Fruit fly (Drosophila melanogaster) whole organism, embryonic: ENCODE results near the gene IRSp53.

Source experiments
- Atf3 ChIP-seq: fragments of 200-800 bp; sonication (Bioruptor generic); optimal IDR thresholded peaks from 3 replicates; lab custom pipeline; 2016; ENCODE audit warnings: missing biosample characterization, missing genetic modification characterization
- Awh ChIP-seq: fragments of 200-800 bp; sonication (Bioruptor generic); IDR thresholded peaks from 2 replicates; pipeline ENCODE4, ENCODE4 v1.3.6; 2022; ENCODE audit warnings: missing biosample characterization, missing genetic modification characterization
- CG1024 ChIP-seq: fragments of 200-800 bp; sonication (Bioruptor generic); IDR thresholded peaks from 2 replicates; pipeline ENCODE4 v1.3.6; 2022; ENCODE audit warnings: missing biosample characterization, missing genetic modification characterization
- CG11247 ChIP-seq: fragments of 200-800 bp; sonication (Bioruptor generic); IDR thresholded peaks from 2 replicates; pipeline ENCODE4 v1.3.6; 2022; ENCODE audit warnings: missing biosample characterization, missing genetic modification characterization
- CG12744 ChIP-seq: fragments of 200-800 bp; sonication (Bioruptor generic); optimal IDR thresholded peaks from 2 replicates; lab custom pipeline; 2016; ENCODE audit warnings: missing biosample characterization, missing genetic modification characterization
- CG14050 ChIP-seq: fragments of 200-800 bp; sonication (Bioruptor generic); IDR thresholded peaks from 3 replicates; pipeline ENCODE4 v1.3.6; 2022; ENCODE audit warnings: missing biosample characterization, missing genetic modification characterization
- CG14667 ChIP-seq: fragments of 200-800 bp; sonication (Bioruptor generic); IDR thresholded peaks from 2 replicates; pipeline ENCODE4 v1.3.6; 2022; ENCODE audit warnings: missing biosample characterization, missing genetic modification characterization
- CG15269 ChIP-seq: fragments of 200-800 bp; sonication (Bioruptor generic); optimal IDR thresholded peaks from 2 replicates; lab custom pipeline; 2018; ENCODE audit warnings: missing biosample characterization, mild to moderate bottlenecking, missing genetic modification characterization, moderate library complexity
- CG17186 ChIP-seq: fragments of 200-800 bp; sonication (Bioruptor generic); optimal IDR thresholded peaks from 3 replicates; lab custom pipeline; 2017; ENCODE audit warnings: missing biosample characterization, missing genetic modification reagents, missing genetic modification characterization
- CG17328 ChIP-seq: fragments of 200-800 bp; sonication (Bioruptor generic); IDR thresholded peaks from 2 replicates; pipeline ENCODE4 v1.3.6; 2022; ENCODE audit warnings: missing biosample characterization, missing genetic modification characterization
- CG31441 ChIP-seq: fragments of 200-800 bp; sonication (Bioruptor generic); IDR thresholded peaks from 2 replicates; pipeline ENCODE4 v1.3.6; 2022; ENCODE audit warnings: missing biosample characterization, missing genetic modification characterization
- CG32532 ChIP-seq: fragments of 200-800 bp; sonication (Bioruptor generic); IDR thresholded peaks from 2 replicates; pipeline ENCODE4 v1.3.6; 2022; ENCODE audit warnings: missing biosample characterization, missing genetic modification characterization
- CG4360 ChIP-seq: fragments of 200-800 bp; sonication (Bioruptor generic); IDR thresholded peaks from 2 replicates; pipeline ENCODE4 v1.3.6; 2022; ENCODE audit warnings: missing biosample characterization, missing genetic modification characterization
- CG4617 ChIP-seq: fragments of 200-800 bp; sonication (Bioruptor generic); optimal IDR thresholded peaks from 3 replicates; lab custom pipeline; 2016; ENCODE audit warnings: missing biosample characterization, missing genetic modification characterization, borderline replicate concordance
- CG4854 ChIP-seq: fragments of 200-800 bp; sonication (Bioruptor generic); optimal IDR thresholded peaks from 2 replicates; lab custom pipeline; 2016; ENCODE audit warnings: missing biosample characterization, missing genetic modification characterization, inconsistent platforms
- CG6689 ChIP-seq: fragments of 200-800 bp; sonication (Bioruptor generic); IDR thresholded peaks from 2 replicates; pipeline ENCODE4 v1.3.6; 2022; ENCODE audit warnings: missing biosample characterization, missing genetic modification characterization
- CG8359 ChIP-seq: fragments of 200-800 bp; sonication (Bioruptor generic); optimal IDR thresholded peaks from 2 replicates; lab custom pipeline; 2017; ENCODE audit warnings: missing biosample characterization, mild to moderate bottlenecking, missing genetic modification characterization, borderline replicate concordance
- CG8765 ChIP-seq: fragments of 200-800 bp; sonication (Bioruptor generic); IDR thresholded peaks from 2 replicates; pipeline ENCODE4 v1.3.6; 2022; ENCODE audit warnings: missing biosample characterization, missing genetic modification characterization
- CG8944 ChIP-seq: fragments of 200-800 bp; sonication (Bioruptor generic); optimal IDR thresholded peaks from 3 replicates; lab custom pipeline; 2016; ENCODE audit warnings: missing biosample characterization, missing genetic modification characterization
- CG9797 ChIP-seq: fragments of 200-800 bp; sonication (Bioruptor generic); optimal IDR thresholded peaks from 3 replicates; lab custom pipeline; 2018; ENCODE audit warnings: missing biosample characterization, mild to moderate bottlenecking, missing genetic modification characterization
- CG9817 ChIP-seq: fragments of 200-800 bp; sonication (Bioruptor generic); optimal IDR thresholded peaks from 2 replicates; lab custom pipeline; 2018; ENCODE audit warnings: missing biosample characterization, mild to moderate bottlenecking, missing genetic modification characterization, moderate library complexity
- CG9876 ChIP-seq: fragments of 200-800 bp; sonication (Bioruptor generic); optimal IDR thresholded peaks from 2 replicates; lab custom pipeline; 2016; ENCODE audit warnings: missing biosample characterization, missing genetic modification characterization
- CoRest ChIP-seq: fragments of 200-800 bp; sonication (Bioruptor generic); optimal IDR thresholded peaks from 3 replicates; lab custom pipeline; 2018; ENCODE audit warnings: missing biosample characterization, mild to moderate bottlenecking, missing genetic modification characterization, moderate library complexity
- CrebB ChIP-seq: fragments of 200-800 bp; sonication (Bioruptor generic); optimal IDR thresholded peaks from 3 replicates; lab custom pipeline; 2018; ENCODE audit warnings: missing biosample characterization, mild to moderate bottlenecking, missing genetic modification characterization
- Ets65A ChIP-seq: fragments of 200-800 bp; sonication (Bioruptor generic); peaks from one replicate; lab custom pipeline; 2016; ENCODE audit warnings: missing biosample characterization, missing genetic modification characterization
- MBD-R2 ChIP-seq: fragments of 200-800 bp; sonication (Bioruptor generic); IDR thresholded peaks from 2 replicates; pipeline ENCODE4 v1.3.6; 2022; ENCODE audit warnings: missing biosample characterization, missing genetic modification characterization
- Med ChIP-seq: fragments of 200-800 bp; sonication (Bioruptor generic); peaks from one replicate; lab custom pipeline; 2016; ENCODE audit warnings: missing biosample characterization, missing genetic modification characterization, mild to moderate bottlenecking, inconsistent platforms, moderate library complexity
- Ptx1 ChIP-seq: fragments of 200-800 bp; sonication (Bioruptor generic); IDR thresholded peaks from 2 replicates; pipeline ENCODE4 v1.3.6; 2022; ENCODE audit warnings: missing biosample characterization, missing genetic modification characterization
- Rfx ChIP-seq: fragments of 200-800 bp; sonication (Bioruptor generic); IDR thresholded peaks from 2 replicates; pipeline ENCODE4 v1.3.6; 2022; ENCODE audit warnings: missing biosample characterization, missing genetic modification characterization
- Sox102F ChIP-seq: fragments of 200-800 bp; sonication (Bioruptor generic); optimal IDR thresholded peaks from 2 replicates; lab custom pipeline; 2018; ENCODE audit warnings: missing biosample characterization, mild to moderate bottlenecking, missing genetic modification characterization, moderate library complexity
- Stat92E ChIP-seq, 3 experiments: fragments of >200 bp in 2 of 3; fragments of 200-800 bp in 1 of 3; sonication (Bioruptor generic) in 1 of 3; optimal IDR thresholded peaks; 2 replicates each; lab custom pipeline; 2017 to 2019; ENCODE audit warnings: missing biosample characterization in 3 of 3, missing genetic modification characterization in 3 of 3, mild to moderate bottlenecking in 1 of 3, moderate library complexity in 1 of 3
- Vsx1 ChIP-seq: fragments of 200-800 bp; sonication (Bioruptor generic); optimal IDR thresholded peaks from 2 replicates; lab custom pipeline; 2017; ENCODE audit warnings: missing biosample characterization, mild to moderate bottlenecking, missing genetic modification characterization, missing genetic modification reagents
- Xbp1 ChIP-seq: fragments of 200-800 bp; sonication (Bioruptor generic); optimal IDR thresholded peaks from 3 replicates; lab custom pipeline; 2016; ENCODE audit warnings: missing biosample characterization, mild to moderate bottlenecking, missing genetic modification characterization
- bcd ChIP-seq: fragments of 200-800 bp; sonication (Bioruptor generic); optimal IDR thresholded peaks from 2 replicates; lab custom pipeline; 2017; ENCODE audit warnings: missing biosample characterization, mild to moderate bottlenecking, missing genetic modification characterization
- chif ChIP-seq, 2 experiments: fragments of 200-800 bp; sonication (Bioruptor generic); optimal IDR thresholded peaks; 3 replicates each; lab custom pipeline; 2016; ENCODE audit warnings: missing biosample characterization in 2 of 2, missing genetic modification characterization in 2 of 2
- ci ChIP-seq: fragments of 200-800 bp; sonication (Bioruptor generic); IDR thresholded peaks from 3 replicates; pipeline ENCODE4 v1.3.6; 2022; ENCODE audit warnings: missing biosample characterization, missing genetic modification characterization
- crp ChIP-seq, 2 experiments: fragments of 200-800 bp; sonication (Bioruptor generic); optimal IDR thresholded peaks; 2 replicates in 1 of 2; 3 replicates in 1 of 2; lab custom pipeline; 2017; ENCODE audit warnings: missing biosample characterization in 2 of 2, missing genetic modification characterization in 2 of 2, mild to moderate bottlenecking in 1 of 2, moderate library complexity in 1 of 2
- esg ChIP-seq: fragments of 200-800 bp; sonication (Bioruptor generic); conservative IDR thresholded peaks from 2 replicates; pipeline ENCODE4 v1.3.6; 2022; ENCODE audit warnings: missing biosample characterization, missing genetic modification characterization
- kay ChIP-seq: fragments of 200-800 bp; sonication (Bioruptor generic); optimal IDR thresholded peaks from 2 replicates; lab custom pipeline; 2016; ENCODE audit warnings: missing biosample characterization, missing genetic modification characterization
- klu ChIP-seq: fragments of 200-800 bp; sonication (Bioruptor generic); IDR thresholded peaks from 2 replicates; pipeline ENCODE4 v1.3.6; 2022; ENCODE audit warnings: missing biosample characterization, missing genetic modification characterization
- lmd ChIP-seq: fragments of 200-800 bp; sonication (Bioruptor generic); IDR thresholded peaks from 2 replicates; pipeline ENCODE4 v1.3.6; 2022; ENCODE audit warnings: missing biosample characterization, missing genetic modification characterization
- pan ChIP-seq, 4 experiments: fragments of >200 bp in 3 of 4; fragments of 200-800 bp in 1 of 4; sonication (Bioruptor generic) in 1 of 4; optimal IDR thresholded peaks in 3 of 4; IDR thresholded peaks in 1 of 4; 2 replicates each; pipeline versions ENCODE4 v1.3.6 to Lab custom; 2017 to 2022; ENCODE audit warnings: missing biosample characterization in 2 of 4, missing genetic modification characterization in 2 of 4, mixed read lengths in 1 of 4
- prd ChIP-seq, 3 experiments: fragments of >200 bp in 2 of 3; fragments of 200-800 bp in 1 of 3; sonication (Bioruptor generic) in 1 of 3; optimal IDR thresholded peaks in 2 of 3; IDR thresholded peaks in 1 of 3; 2 replicates in 2 of 3; 3 replicates in 1 of 3; pipeline versions ENCODE4 v1.3.6 to Lab custom; 2017 to 2022; ENCODE audit warnings: missing biosample characterization in 1 of 3, missing genetic modification characterization in 1 of 3
- row ChIP-seq: fragments of 200-800 bp; sonication (Bioruptor generic); IDR thresholded peaks from 3 replicates; pipeline ENCODE4 v1.3.6; 2022; ENCODE audit warnings: missing biosample characterization, missing genetic modification characterization
- sima ChIP-seq: fragments of 200-800 bp; sonication (Bioruptor generic); optimal IDR thresholded peaks from 2 replicates; lab custom pipeline; 2016; ENCODE audit warnings: missing biosample characterization, missing genetic modification characterization
- sob ChIP-seq: fragments of 200-800 bp; sonication (Bioruptor generic); IDR thresholded peaks from 2 replicates; pipeline ENCODE4 v1.3.6; 2022; ENCODE audit warnings: missing biosample characterization, missing genetic modification characterization
- ssp ChIP-seq: fragments of 200-800 bp; sonication (Bioruptor generic); IDR thresholded peaks from 2 replicates; pipeline ENCODE4 v1.3.6; 2022; ENCODE audit warnings: missing biosample characterization, missing genetic modification characterization
- tap ChIP-seq: fragments of 200-800 bp; optimal IDR thresholded peaks from 3 replicates; lab custom pipeline; 2019; ENCODE audit warnings: missing biosample characterization, mild to moderate bottlenecking, missing genetic modification characterization, moderate library complexity
- tgo ChIP-seq: fragments of 200-800 bp; sonication (Bioruptor generic); IDR thresholded peaks from 3 replicates; pipeline ENCODE4 v1.3.6; 2022; ENCODE audit warnings: missing biosample characterization, missing genetic modification characterization
- tna ChIP-seq: fragments of 200-800 bp; sonication (Bioruptor generic); IDR thresholded peaks from 2 replicates; pipeline ENCODE4 v1.3.6; 2022; ENCODE audit warnings: missing biosample characterization, missing genetic modification characterization; ENCODE audit not compliant: partially characterized antibody

IRSp53 gene

DNA sequence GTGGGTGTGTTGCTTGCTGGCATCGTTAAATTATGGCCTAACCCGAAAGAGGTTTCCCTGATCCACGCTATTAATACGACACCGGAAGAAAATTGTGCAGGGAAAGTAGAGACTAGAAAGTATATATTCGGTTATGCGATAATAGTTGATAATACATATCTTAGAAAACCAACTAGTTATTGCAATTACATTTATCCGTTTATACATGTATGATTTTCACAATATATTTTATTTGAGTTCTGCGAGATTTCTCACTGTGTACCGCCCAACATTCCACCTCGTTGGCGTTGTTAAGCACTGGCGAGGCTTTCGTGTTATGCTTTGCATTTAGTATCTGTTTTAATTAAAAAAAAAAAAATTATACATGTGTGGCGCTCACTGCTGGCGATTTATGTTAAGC is 19.5 kb downstream of the IRSp53 start (continued):
- TF ChIP-seq CG32532 (GFP tag; lab: Robert Waterston, UW) (peak; percentile 25; the same call in 1 of the 2 replicates), CG31441 (GFP tag; lab: Robert Waterston, UW) (0 out of 2 replicates have a peak, but pooled peaks have one; percentile 10), CG8359 (GFP tag; lab: Kevin White, UChicago) (no peak), tap (tag; lab: Kevin White, UChicago) (no peak), CG1024 (GFP tag; lab: Robert Waterston, UW) (no peak), CG4854 (GFP tag; lab: Kevin White, UChicago) (no peak), Xbp1 (GFP tag; lab: Kevin White, UChicago) (peak; percentile 24), Awh (GFP tag; lab: Robert Waterston, UW) (peak; percentile 33; the same call in 1 of the 2 replicates), esg (peak; percentile 47), ci (GFP tag; lab: Robert Waterston, UW) (0 out of 3 replicates have a peak, but pooled peaks have one; percentile 21), CG12744 (GFP tag; lab: Kevin White, UChicago) (no peak), klu (GFP tag; lab: Robert Waterston, UW) (0 out of 2 replicates have a peak, but pooled peaks have one; percentile 13), prd (optimal IDR thresholded peaks at IDR 0.05; lab: Kevin White, UChicago) (no peak), prd (GFP tag; IDR thresholded peaks at IDR 0.05; lab: Robert Waterston, UW) (peak; percentile 29; the same call in 1 of the 3 replicates), CoRest (peak; percentile 7), ssp (GFP tag; lab: Robert Waterston, UW) (peak; percentile 23; the same call in 1 of the 2 replicates), tna (GFP tag; lab: Robert Waterston, UW) (no peak), row (GFP tag; lab: Robert Waterston, UW) (peak; percentile 36; the same call in 2 of the 3 replicates), Med (GFP tag; lab: Kevin White, UChicago) (peak; percentile 72), Sox102F (GFP tag; lab: Kevin White, UChicago) (peak; percentile 44), Rfx (GFP tag; lab: Robert Waterston, UW) (peak; percentile 39), Stat92E (GFP tag; optimal IDR thresholded peaks at IDR 0.05; lab: Kevin White, UChicago) (no peak), sima (GFP tag; lab: Kevin White, UChicago) (no peak), pan (optimal IDR thresholded peaks at IDR 0.05; lab: Kevin White, UChicago) (no peak), pan (GFP tag; optimal IDR thresholded peaks at IDR 0.05 in 1 of 2, IDR thresholded peaks at IDR 0.05 in 1 of 2) (peak in 1 of 2 experiments; percentile 64), lmd (peak; percentile 5), chif (GFP tag; optimal IDR thresholded peaks at IDR 0.05; lab: Kevin White, UChicago) (peak in 1 of 2 experiments; percentile 36), CG14667 (0 out of 2 replicates have a peak, but pooled peaks have one; percentile 22), CG6689 (GFP tag; lab: Robert Waterston, UW) (peak; percentile 35; the same call in 1 of the 2 replicates), CG17328 (GFP tag; lab: Robert Waterston, UW) (0 out of 2 replicates have a peak, but pooled peaks have one; percentile 36), CG9876 (GFP tag; lab: Kevin White, UChicago) (no peak), Ets65A (GFP tag; lab: Kevin White, UChicago) (peak; percentile 14), CG15269 (peak; percentile 18), tgo (GFP tag; lab: Robert Waterston, UW) (peak; percentile 47; the same call in 1 of the 3 replicates), Ptx1 (0 out of 2 replicates have a peak, but pooled peaks have one; percentile 13), CG14050 (GFP tag; lab: Robert Waterston, UW) (0 out of 3 replicates have a peak, but pooled peaks have one; percentile 28), kay (GFP tag; lab: Kevin White, UChicago) (no peak)

DNA sequence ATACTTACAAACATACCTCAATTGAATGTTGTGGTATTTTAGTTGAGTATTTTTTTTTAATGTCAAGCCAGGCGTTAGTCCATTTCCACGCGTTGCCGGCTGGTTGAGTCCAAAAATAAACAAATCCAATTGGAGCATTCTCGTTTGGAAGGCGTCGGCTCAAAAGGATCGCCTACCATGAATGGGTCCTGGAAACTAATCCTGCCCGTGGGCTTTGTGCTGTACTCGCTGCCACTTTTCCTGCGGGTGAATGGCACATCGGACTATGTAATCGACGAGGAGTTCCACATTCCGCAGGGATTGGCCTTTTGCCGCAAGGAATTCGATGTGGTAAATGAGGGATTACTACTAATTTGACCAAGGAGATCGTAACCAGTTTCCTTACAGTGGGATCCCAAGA is 29.1 kb downstream of the IRSp53 start, which contains the start of gene Alg10:
Alg10 (plus strand) TSS at position 73 of the 400 bp plus-strand sequence.
- no peak for TF ChIP-seq CG8765 (GFP tag; lab: Robert Waterston, UW)
- no peak for TF ChIP-seq Atf3 (GFP tag; lab: Kevin White, UChicago)
- no peak for TF ChIP-seq Vsx1 (GFP tag; lab: Kevin White, UChicago)
- TF ChIP-seq CG9817 (tag; lab: Kevin White, UChicago) = no peak
- peak in 1 of 2 experiments; percentile 51 for TF ChIP-seq crp (GFP tag; optimal IDR thresholded peaks at IDR 0.05; lab: Kevin White, UChicago)
- no peak for TF ChIP-seq CG8944
- no peak for TF ChIP-seq CG4360
- peak; percentile 52 for TF ChIP-seq CG9797
- no peak for TF ChIP-seq CrebB
- no peak for TF ChIP-seq sob
- no peak for TF ChIP-seq CG17186
- TF ChIP-seq CG11247 = no peak
- TF ChIP-seq MBD-R2 (GFP tag; lab: Robert Waterston, UW) = peak; percentile 69
- TF ChIP-seq CG4617 (GFP tag; lab: Kevin White, UChicago) = peak; percentile 7
- TF ChIP-seq bcd (GFP tag; lab: Kevin White, UChicago) = no peak
